Worm (Caenorhabditis elegans): ENCODE data around the gene Y38C1BA.1.

Gene Y38C1BA.1

DNA sequence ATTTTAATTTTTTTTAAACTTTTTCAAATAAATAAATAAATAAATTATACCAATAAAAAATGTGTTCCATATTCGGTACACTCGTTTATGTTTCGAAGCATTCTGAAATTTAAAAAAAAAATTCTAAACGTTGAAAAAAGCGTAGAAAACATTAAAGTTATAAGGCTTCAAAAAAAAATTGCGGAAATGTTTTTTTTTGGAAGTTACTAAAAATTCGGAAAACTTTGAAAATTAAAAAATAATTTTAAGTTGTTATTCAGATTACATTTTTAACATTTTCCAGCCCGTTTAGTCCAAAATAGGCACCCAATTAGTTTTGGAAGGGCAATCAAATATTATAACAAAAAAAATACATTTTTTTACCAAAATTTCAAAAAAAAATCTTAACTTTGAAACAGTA, at the start of gene Y38C1BA.1:
Gene Y38C1BA.1 (minus strand): TSS at position 101 of the 400 bp plus-strand sequence.
- TF ChIP-seq snu-23 (GFP tag; optimal IDR thresholded peaks at IDR 0.05) = no peak
- no peak for TF ChIP-seq nhr-76 (tag; optimal IDR thresholded peaks at IDR 0.05)
- no peak for TF ChIP-seq ama-1 (optimal IDR thresholded peaks at IDR 0.05)
- no peak for TF ChIP-seq dsc-1 (tag; optimal IDR thresholded peaks at IDR 0.05)
- no peak for TF ChIP-seq pqm-1 (tag; optimal IDR thresholded peaks at IDR 0.05)
- TF ChIP-seq unc-30 (tag; optimal IDR thresholded peaks at IDR 0.05) = no peak
- TF ChIP-seq vab-15 (tag; optimal IDR thresholded peaks at IDR 0.05) = no peak
- TF ChIP-seq ztf-4 (tag; optimal IDR thresholded peaks at IDR 0.05) = no peak
- no peak for TF ChIP-seq tlp-1 (tag; optimal IDR thresholded peaks at IDR 0.05)
- no peak for TF ChIP-seq unc-130 (tag; optimal IDR thresholded peaks at IDR 0.05)

DNA sequence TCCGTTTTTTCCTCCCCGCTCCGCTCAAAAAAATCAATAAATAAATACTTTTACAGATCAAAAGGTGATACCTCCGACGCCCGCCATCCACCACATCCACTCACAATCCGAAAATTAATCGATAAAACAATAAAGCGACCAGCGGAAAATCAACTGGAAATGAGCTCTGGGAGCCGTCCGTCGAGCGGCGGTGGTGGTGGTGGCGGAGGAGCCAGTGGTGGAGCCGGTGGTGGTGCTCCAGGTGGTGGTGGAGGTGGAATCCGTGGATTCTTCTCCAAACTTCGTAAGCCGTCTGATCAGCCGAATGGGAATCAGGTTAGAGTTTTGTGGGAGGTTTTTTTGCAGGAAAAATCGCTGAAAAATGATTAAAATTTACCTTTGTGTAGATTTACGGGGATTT, 44.1 kb upstream of the Y38C1BA.1 start, which contains the start of gene egl-4:
Gene egl-4 (plus strand): TSS at position 160 of the 400 bp plus-strand sequence.
- no peak for TF ChIP-seq ets-5 (GFP tag; IDR thresholded peaks at IDR 0.05)
- TF ChIP-seq efl-1 (optimal IDR thresholded peaks at IDR 0.05) = no peak
- peak in 1 of 2 experiments; percentile 37 for TF ChIP-seq efl-1 (GFP tag; optimal IDR thresholded peaks at IDR 0.05 in 1 of 2)

DNA sequence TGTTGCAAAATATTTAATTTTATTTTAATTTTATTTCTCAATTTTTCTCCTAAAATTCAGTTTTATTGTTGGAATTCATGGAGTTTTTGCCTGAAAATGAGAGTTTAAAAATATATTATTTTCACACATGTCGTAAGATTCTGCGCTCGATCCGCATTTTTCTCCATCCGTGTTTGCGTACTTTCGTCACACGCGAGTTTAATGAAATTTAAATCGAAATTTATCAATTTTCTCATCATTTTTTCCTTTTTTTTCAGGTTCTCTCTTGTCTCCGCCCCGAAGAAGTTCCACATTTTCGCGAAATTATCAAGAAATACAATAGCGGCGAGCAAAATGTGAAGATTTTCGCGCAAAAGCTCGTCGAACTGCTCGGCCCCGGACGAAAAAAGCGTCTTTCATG, 42.7 kb upstream of the Y38C1BA.1 start:
- TF ChIP-seq F16B12.6 (tag; optimal IDR thresholded peaks at IDR 0.05) (peak; percentile 68), jun-1 (tag; optimal IDR thresholded peaks at IDR 0.05) (no peak), ces-1 (GFP tag; optimal IDR thresholded peaks at IDR 0.05) (no peak), efl-1 (optimal IDR thresholded peaks at IDR 0.05) (peak in 1 of 2 experiments; percentile 9), efl-1 (GFP tag; optimal IDR thresholded peaks at IDR 0.05 in 1 of 2) (no peak), nhr-20 (tag; optimal IDR thresholded peaks at IDR 0.05) (no peak), elt-2 (tag; optimal IDR thresholded peaks at IDR 0.05) (no peak), zip-4 (GFP tag; optimal IDR thresholded peaks at IDR 0.05) (no peak)

DNA sequence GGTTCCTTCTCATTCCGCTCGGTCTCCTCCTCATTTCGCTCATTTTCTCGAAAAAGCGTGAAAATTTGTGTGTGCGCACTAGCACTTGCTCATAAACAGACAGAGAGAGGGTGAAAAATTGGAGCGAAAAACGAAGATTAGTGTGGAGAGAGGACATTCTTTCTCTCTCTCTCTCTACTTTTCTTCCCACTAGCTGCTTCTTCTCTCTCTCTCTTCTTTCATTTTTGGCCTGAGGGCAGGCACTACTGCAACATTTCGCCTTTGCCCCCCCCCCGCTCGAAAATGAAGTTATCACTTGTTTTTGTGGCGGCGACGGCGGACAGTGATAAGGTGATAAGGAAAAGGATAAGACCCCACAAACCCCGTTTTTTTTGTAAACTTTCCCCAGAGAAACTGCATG, 41.3 kb upstream of the Y38C1BA.1 start:
- TF ChIP-seq skn-1 (tag; optimal IDR thresholded peaks at IDR 0.05) (no peak), ces-1 (GFP tag; optimal IDR thresholded peaks at IDR 0.05) (no peak), nhr-11 (tag; optimal IDR thresholded peaks at IDR 0.05) (no peak), ceh-90 (tag; optimal IDR thresholded peaks at IDR 0.05) (no peak), blmp-1 (tag; optimal IDR thresholded peaks at IDR 0.05) (peak; percentile 72), fos-1 (tag; optimal IDR thresholded peaks at IDR 0.05) (no peak), lsy-2 (tag; optimal IDR thresholded peaks at IDR 0.05) (peak in 1 of 2 experiments; percentile 35), elt-2 (tag; optimal IDR thresholded peaks at IDR 0.05) (peak; percentile 80), sup-37 (GFP tag; optimal IDR thresholded peaks at IDR 0.05) (no peak), ztf-4 (tag; optimal IDR thresholded peaks at IDR 0.05) (no peak), mef-2 (tag; optimal IDR thresholded peaks at IDR 0.05) (no peak), dsc-1 (tag; optimal IDR thresholded peaks at IDR 0.05) (no peak), alr-1 (tag; optimal IDR thresholded peaks at IDR 0.05; ENCODE audit: borderline replicate concordance) (no peak), lin-13 (GFP tag; optimal IDR thresholded peaks at IDR 0.05) (no peak), C16A3.4 (tag; optimal IDR thresholded peaks at IDR 0.05) (no peak), ceh-88 (GFP tag; IDR thresholded peaks at IDR 0.05) (no peak), nhr-28 (tag; optimal IDR thresholded peaks at IDR 0.05) (no peak), zip-4 (GFP tag; optimal IDR thresholded peaks at IDR 0.05) (no peak), efl-3 (GFP tag; optimal IDR thresholded peaks at IDR 0.05) (no peak), snpc-4 (tag; optimal IDR thresholded peaks at IDR 0.05) (no peak), lir-3 (tag; optimal IDR thresholded peaks at IDR 0.05; ENCODE audit: poor library complexity) (no peak), xbp-1 (tag; optimal IDR thresholded peaks at IDR 0.05) (no peak), mab-9 (GFP tag; IDR thresholded peaks at IDR 0.05) (no peak), egl-27 (tag; optimal IDR thresholded peaks at IDR 0.05) (no peak), swsn-7 (tag; optimal IDR thresholded peaks at IDR 0.05) (no peak), ceh-63 (GFP tag; optimal IDR thresholded peaks at IDR 0.05) (no peak), F16B12.6 (tag; optimal IDR thresholded peaks at IDR 0.05) (no peak), lin-35 (GFP tag; optimal IDR thresholded peaks at IDR 0.05) (peak in 1 of 2 experiments; percentile 15), unc-62 (GFP tag; optimal IDR thresholded peaks at IDR 0.05) (no peak), nhr-84 (tag; optimal IDR thresholded peaks at IDR 0.05) (no peak), elt-3 (tag; optimal IDR thresholded peaks at IDR 0.05) (peak in 4 of 6 experiments; percentile 1 to 70 (median 36)), fkh-4 (tag; optimal IDR thresholded peaks at IDR 0.05; ENCODE audit: borderline replicate concordance) (no peak), nhr-237 (tag; optimal IDR thresholded peaks at IDR 0.05) (no peak), unc-98 (GFP tag; IDR thresholded peaks at IDR 0.05) (no peak), nhr-85 (tag) (no peak), irx-1 (tag; optimal IDR thresholded peaks at IDR 0.05) (no peak)

Measured in whole organism, L1 larva.